Fruit fly (Drosophila melanogaster) S2 (cell line): ENCODE data around the gene CG31810.

Source experiments
- CG8478 ChIP-seq: fragments of >200 bp; optimal IDR thresholded peaks from 2 replicates; lab custom pipeline; 2018
- CTCF ChIP-seq, 2 experiments: fragments of >200 bp; optimal IDR thresholded peaks; 2 replicates each; lab custom pipeline; 2018

dm6 chr2L:16799496-16799895, 52.7 kb downstream of the CG31810 start:
- TF ChIP-seq CG8478 (no peak), CTCF (optimal IDR thresholded peaks at IDR 0.05; lab: Kevin White, UChicago) (no peak)
